Worm (Caenorhabditis elegans) whole organism, young adult: ENCODE results near the gene F58A6.1.

Experiments used
- F33H1.4 ChIP-seq: fragments of 200-800 bp; sonication (Bioruptor generic); IDR thresholded peaks from 2 replicates; pipeline ENCODE4 v1.3.6; 2022; ENCODE audit warnings: missing genetic modification reagents, missing genetic modification characterization, missing compliant biosample characterization
- F49E8.2 ChIP-seq: sonication (generic microtip); optimal IDR thresholded peaks from 3 replicates; lab custom pipeline; 2017; ENCODE audit warnings: missing genetic modification characterization, mild to moderate bottlenecking, missing compliant biosample characterization, antibody characterized with exemption, moderate library complexity; ENCODE audit not compliant: insufficient read depth
- ama-1 ChIP-seq, 3 experiments: fragments of 150-350 bp in 1 of 3; sonication (generic microtip) in 2 of 3; optimal IDR thresholded peaks; 2 replicates each; lab custom pipeline; 2014 to 2018; ENCODE audit warnings: missing biosample characterization in 2 of 3, missing genetic modification characterization in 2 of 3, missing genetic modification reagents in 2 of 3
- ceh-100 ChIP-seq: fragments of 200-800 bp; sonication (Bioruptor generic); IDR thresholded peaks from 2 replicates; pipeline ENCODE4 v1.3.6; 2022; ENCODE audit warnings: missing genetic modification reagents, missing genetic modification characterization, missing compliant biosample characterization
- dpl-1 ChIP-seq: fragments of 150-350 bp; optimal IDR thresholded peaks from 2 replicates; lab custom pipeline; 2014; ENCODE audit warnings: missing biosample characterization, missing genetic modification reagents, missing genetic modification characterization
- egl-18 ChIP-seq: fragments of 200-800 bp; sonication (Bioruptor generic); IDR thresholded peaks from 2 replicates; pipeline ENCODE4 v1.3.6; 2022; ENCODE audit warnings: missing genetic modification reagents, missing genetic modification characterization, missing compliant biosample characterization
- ets-4 ChIP-seq: fragments of 200-800 bp; sonication (Bioruptor generic); optimal IDR thresholded peaks from 2 replicates; lab custom pipeline; 2018; ENCODE audit warnings: mild to moderate bottlenecking, missing genetic modification characterization, missing compliant biosample characterization
- mes-4 ChIP-seq: sonication (generic microtip); optimal IDR thresholded peaks from 2 replicates; lab custom pipeline; 2016; ENCODE audit warnings: missing genotype, missing genetic modification characterization, missing compliant biosample characterization
- rec-8 ChIP-seq, 2 experiments: sonication (generic microtip); optimal IDR thresholded peaks; 2 replicates each; lab custom pipeline; 2016; ENCODE audit warnings: mild to moderate bottlenecking in 2 of 2, missing genetic modification characterization in 2 of 2, missing genetic modification reagents in 2 of 2, missing genotype in 2 of 2, missing biosample characterization in 1 of 2, missing compliant biosample characterization in 1 of 2, moderate library complexity in 1 of 2
- sea-2 ChIP-seq: fragments of 200-800 bp; sonication (Bioruptor generic); IDR thresholded peaks from 2 replicates; pipeline ENCODE4 v1.3.6; 2022; ENCODE audit warnings: missing genetic modification characterization, missing compliant biosample characterization
- snpc-4 ChIP-seq, 5 experiments: fragments of 150-350 bp in 1 of 5; sonication (generic microtip) in 4 of 5; optimal IDR thresholded peaks; 2 replicates each; lab custom pipeline; 2014 to 2018; ENCODE audit warnings: missing genetic modification characterization in 5 of 5, missing biosample characterization in 3 of 5, antibody characterized with exemption in 2 of 5, mild to moderate bottlenecking in 2 of 5, missing compliant biosample characterization in 2 of 5, missing genotype in 2 of 5, moderate library complexity in 2 of 5, missing genetic modification reagents in 1 of 5
- unc-130 ChIP-seq: sonication (generic microtip); optimal IDR thresholded peaks from 2 replicates; lab custom pipeline; 2016; ENCODE audit warnings: missing genetic modification reagents, missing genetic modification characterization, missing compliant biosample characterization

DNA sequence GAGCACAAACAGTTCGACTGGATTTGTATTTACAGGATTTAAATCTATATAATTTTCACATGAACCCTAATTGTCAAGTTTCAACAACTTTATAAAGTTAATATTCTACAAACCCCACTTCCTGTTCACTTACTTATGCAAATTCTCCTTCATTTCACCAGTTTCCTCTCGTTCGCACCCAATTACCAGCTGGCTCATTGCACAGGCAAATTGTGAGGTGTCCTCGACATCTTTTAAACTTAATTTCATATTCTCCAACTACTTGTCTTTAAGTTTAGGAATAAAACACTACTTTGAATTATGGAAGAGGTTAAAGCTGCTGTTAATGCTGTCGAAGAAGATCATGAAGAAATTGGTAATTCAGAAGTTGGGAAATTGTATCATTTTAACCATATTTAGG, 29.7 kb downstream of the F58A6.1 start, which contains the start of gene C27D6.1:
- TF ChIP-seq mes-4 (tag; lab: Kevin White, UChicago) (no peak), ceh-100 (GFP tag; lab: Robert Waterston, UW) (no peak), ama-1 (optimal IDR thresholded peaks at IDR 0.05; lab: Kevin White, UChicago) (no peak), ama-1 (GFP tag; optimal IDR thresholded peaks at IDR 0.05; lab: Kevin White, UChicago) (no peak), ets-4 (GFP tag; lab: Kevin White, UChicago) (no peak), F33H1.4 (GFP tag; lab: Robert Waterston, UW) (no peak), rec-8 (tag; optimal IDR thresholded peaks at IDR 0.05; lab: Kevin White, UChicago) (no peak), unc-130 (no peak), snpc-4 (GFP tag; optimal IDR thresholded peaks at IDR 0.05; lab: Kevin White, UChicago) (no peak), snpc-4 (tag; optimal IDR thresholded peaks at IDR 0.05; lab: Kevin White, UChicago) (no peak), dpl-1 (GFP tag; lab: Kevin White, UChicago) (no peak), sea-2 (GFP tag; lab: Robert Waterston, UW) (no peak), egl-18 (GFP tag; lab: Robert Waterston, UW) (no peak), F49E8.2 (tag; lab: Kevin White, UChicago) (no peak)
